Fruit fly (Drosophila melanogaster): ENCODE measurements around the gene Taf7.

The Taf7 gene

DNA sequence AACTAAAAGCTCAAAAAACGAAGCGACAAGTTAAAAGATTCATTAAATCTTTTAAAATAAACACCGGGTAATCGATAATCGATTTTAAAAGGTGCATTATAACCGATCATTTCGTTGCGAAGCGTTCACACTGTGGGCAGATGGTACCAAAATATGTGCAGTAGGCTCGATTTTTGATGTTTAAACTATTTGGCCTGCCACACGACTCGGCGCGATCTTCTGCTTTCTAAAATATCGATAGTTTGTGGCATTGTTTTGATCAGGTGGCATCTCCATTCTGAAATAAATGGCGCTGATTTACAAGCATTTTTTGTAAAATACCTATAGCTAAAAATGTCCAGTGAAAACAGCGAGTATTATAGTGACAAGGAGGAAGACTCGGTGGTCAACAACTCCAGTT is 13.1 kb downstream of the Taf7 start, which contains the start of the genes CG10445 and lds (continued):
- TF ChIP-seq prd (optimal IDR thresholded peaks at IDR 0.05), result no peak
- TF ChIP-seq prd (GFP tag; IDR thresholded peaks at IDR 0.05), result peak; percentile 56; the same call in 2 of the 3 replicates
- no peak for TF ChIP-seq CG3163 (GFP tag; optimal IDR thresholded peaks at IDR 0.05)
- TF ChIP-seq otp (GFP tag; IDR thresholded peaks at IDR 0.05), result no peak
- no peak for TF ChIP-seq CG13775 (GFP tag; optimal IDR thresholded peaks at IDR 0.05)
- peak; percentile 88 for TF ChIP-seq CG16813 (GFP tag; IDR thresholded peaks at IDR 0.05; ENCODE audit: partially characterized antibody)
- TF ChIP-seq pan (optimal IDR thresholded peaks at IDR 0.05), result no peak
- TF ChIP-seq pan (GFP tag; optimal IDR thresholded peaks at IDR 0.05 in 1 of 2, IDR thresholded peaks at IDR 0.05 in 1 of 2), result no peak
- peak; percentile 23 for TF ChIP-seq CG2120 (GFP tag; optimal IDR thresholded peaks at IDR 0.05)
- peak; percentile 90 for TF ChIP-seq Bgb (GFP tag; IDR thresholded peaks at IDR 0.05; ENCODE audit: partially characterized antibody)
- no peak for TF ChIP-seq lilli (GFP tag; optimal IDR thresholded peaks at IDR 0.05)
- TF ChIP-seq CG15073 (GFP tag; optimal IDR thresholded peaks at IDR 0.05), result no peak
- TF ChIP-seq Hr78 (GFP tag; optimal IDR thresholded peaks at IDR 0.05), result no peak
- TF ChIP-seq CG32532 (GFP tag; IDR thresholded peaks at IDR 0.05), result no peak
- TF ChIP-seq CG1529 (GFP tag; optimal IDR thresholded peaks at IDR 0.05), result no peak
- TF ChIP-seq unc-4 (GFP tag; IDR thresholded peaks at IDR 0.05; ENCODE audit: partially characterized antibody), result peak; percentile 76
- no peak for TF ChIP-seq CG1647 (GFP tag; optimal IDR thresholded peaks at IDR 0.05)
- peak; percentile 18 for TF ChIP-seq CG30403 (GFP tag; optimal IDR thresholded peaks at IDR 0.05)
- TF ChIP-seq pnt (GFP tag; optimal IDR thresholded peaks at IDR 0.05), result no peak
- no peak for TF ChIP-seq CG5953 (GFP tag; IDR thresholded peaks at IDR 0.05)
- TF ChIP-seq pzg (GFP tag; optimal IDR thresholded peaks at IDR 0.05), result peak; percentile 82
- TF ChIP-seq CG33557 (GFP tag; optimal IDR thresholded peaks at IDR 0.05), result no peak
- TF ChIP-seq vnd (GFP tag; IDR thresholded peaks at IDR 0.05; ENCODE audit: partially characterized antibody), result peak; percentile 87
- TF ChIP-seq B-H2 (GFP tag; optimal IDR thresholded peaks at IDR 0.05), result no peak
- 0 out of 2 replicates have a peak, but pooled peaks have one; percentile 11 for TF ChIP-seq Xrp1 (GFP tag; IDR thresholded peaks at IDR 0.05)
- TF ChIP-seq nerfin-2 (GFP tag; IDR thresholded peaks at IDR 0.05; ENCODE audit: partially characterized antibody), result peak; percentile 94
- no peak for TF ChIP-seq Hey (tag; optimal IDR thresholded peaks at IDR 0.05)
- no peak for TF ChIP-seq fd3F (GFP tag; optimal IDR thresholded peaks at IDR 0.05)
- peak; percentile 43 for TF ChIP-seq zen (tag; optimal IDR thresholded peaks at IDR 0.05)
- no peak for TF ChIP-seq CG31441 (GFP tag; IDR thresholded peaks at IDR 0.05)
- no peak for TF ChIP-seq lov (optimal IDR thresholded peaks at IDR 0.05)
- no peak for TF ChIP-seq lov (GFP tag; IDR thresholded peaks at IDR 0.05)
- peak; percentile 46; the same call in 1 of the 2 replicates for TF ChIP-seq slbo (GFP tag; IDR thresholded peaks at IDR 0.05)
- no peak for TF ChIP-seq schlank (tag; optimal IDR thresholded peaks at IDR 0.05)
- TF ChIP-seq exex (tag; optimal IDR thresholded peaks at IDR 0.05), result no peak
- TF ChIP-seq CG2875 (GFP tag; optimal IDR thresholded peaks at IDR 0.05), result no peak
- TF ChIP-seq CG9727 (GFP tag; optimal IDR thresholded peaks at IDR 0.05), result no peak
- no peak for TF ChIP-seq zf30C (GFP tag; optimal IDR thresholded peaks at IDR 0.05)
- no peak for TF ChIP-seq CG8478 (optimal IDR thresholded peaks at IDR 0.05)
- no peak for TF ChIP-seq Lim3 (GFP tag; IDR thresholded peaks at IDR 0.05)
- peak; percentile 93 for TF ChIP-seq sens (GFP tag)
- peak in 1 of 2 experiments; percentile 52 for TF ChIP-seq crp (GFP tag; optimal IDR thresholded peaks at IDR 0.05)
- TF ChIP-seq CG4404 (GFP tag; IDR thresholded peaks at IDR 0.05), result no peak
- TF ChIP-seq gsb (GFP tag; IDR thresholded peaks at IDR 0.05), result no peak
- TF ChIP-seq dm (GFP tag; optimal IDR thresholded peaks at IDR 0.05), result peak; percentile 70
- TF ChIP-seq fd96Cb (tag; optimal IDR thresholded peaks at IDR 0.05), result no peak
- peak; percentile 48 for TF ChIP-seq mam (GFP tag; optimal IDR thresholded peaks at IDR 0.05)

Data from whole organism, embryonic.